Fruit fly (Drosophila melanogaster): Measurements from ENCODE around the gene CG9386.

CG9386 gene

dm6 chr3R:9513052-9513420 lies 42.2 kb downstream of the CG9386 start, which contains the start of the genes Ras85D and Rlb1 (continued):
- peak; percentile 60 for TF ChIP-seq CG4424 (GFP tag; optimal IDR thresholded peaks at IDR 0.05)
- TF ChIP-seq pho (GFP tag; optimal IDR thresholded peaks at IDR 0.05), result peak; percentile 83
- TF ChIP-seq CG13624 (GFP tag; optimal IDR thresholded peaks at IDR 0.05), result peak; percentile 86
- peak; percentile 85 for TF ChIP-seq CG17186 (GFP tag; optimal IDR thresholded peaks at IDR 0.05)
- no peak for TF ChIP-seq CG5953 (GFP tag; IDR thresholded peaks at IDR 0.05)
- peak; percentile 80 for TF ChIP-seq CG13775 (GFP tag; optimal IDR thresholded peaks at IDR 0.05)
- peak; percentile 86 for TF ChIP-seq HmgZ (tag; optimal IDR thresholded peaks at IDR 0.05)
- peak; percentile 40 for TF ChIP-seq gfzf (GFP tag; optimal IDR thresholded peaks at IDR 0.05)
- TF ChIP-seq Pdp1 (GFP tag; optimal IDR thresholded peaks at IDR 0.05), result peak; percentile 68 to 86
- TF ChIP-seq nom (GFP tag; optimal IDR thresholded peaks at IDR 0.05), result no peak
- TF ChIP-seq Dp (GFP tag; optimal IDR thresholded peaks at IDR 0.05), result peak; percentile 33
- peak; percentile 72 for TF ChIP-seq Myb (GFP tag; optimal IDR thresholded peaks at IDR 0.05)
- peak; percentile 20 for TF ChIP-seq CG17385 (GFP tag; optimal IDR thresholded peaks at IDR 0.05)
- 0 out of 3 replicates have a peak, but pooled peaks have one; percentile 15 for TF ChIP-seq CG11093 (GFP tag; IDR thresholded peaks at IDR 0.05)
- TF ChIP-seq CG7786 (GFP tag; optimal IDR thresholded peaks at IDR 0.05), result peak; percentile 76
- no peak for TF ChIP-seq CG31365 (tag; optimal IDR thresholded peaks at IDR 0.05)
- TF ChIP-seq phol (tag; optimal IDR thresholded peaks at IDR 0.05), result peak; percentile 80
- peak; percentile 61 for TF ChIP-seq CG1233 (GFP tag; optimal IDR thresholded peaks at IDR 0.05)
- TF ChIP-seq emc (GFP tag; optimal IDR thresholded peaks at IDR 0.05), result peak; percentile 37
- no peak for TF ChIP-seq toy (GFP tag; IDR thresholded peaks at IDR 0.05)
- TF ChIP-seq CG30020 (tag; optimal IDR thresholded peaks at IDR 0.05), result peak; percentile 62
- TF ChIP-seq CG12299 (tag; optimal IDR thresholded peaks at IDR 0.05), result peak; percentile 14
- no peak for TF ChIP-seq odd (GFP tag; optimal IDR thresholded peaks at IDR 0.05)
- TF ChIP-seq ind (GFP tag; optimal IDR thresholded peaks at IDR 0.05), result peak; percentile 83
- peak; percentile 63 for TF ChIP-seq az2 (GFP tag; optimal IDR thresholded peaks at IDR 0.05)
- no peak for TF ChIP-seq bbx (GFP tag; IDR thresholded peaks at IDR 0.05; ENCODE audit: partially characterized antibody)
- no peak for TF ChIP-seq Dll (GFP tag; IDR thresholded peaks at IDR 0.05; ENCODE audit: partially characterized antibody)
- peak; percentile 61 for TF ChIP-seq CG10979 (tag; optimal IDR thresholded peaks at IDR 0.05)
- peak; percentile 77 for TF ChIP-seq fu2 (GFP tag; optimal IDR thresholded peaks at IDR 0.05)
- no peak for TF ChIP-seq Hand (GFP tag; optimal IDR thresholded peaks at IDR 0.05)
- peak; percentile 41; the same call in 2 of the 3 replicates for TF ChIP-seq croc (GFP tag; conservative IDR thresholded peaks at IDR 0.05)
- TF ChIP-seq otp (GFP tag; IDR thresholded peaks at IDR 0.05), result no peak
- peak; percentile 16 for TF ChIP-seq psq (GFP tag; optimal IDR thresholded peaks at IDR 0.05)
- TF ChIP-seq CG6654 (GFP tag; optimal IDR thresholded peaks at IDR 0.05), result no peak

- TF ChIP-seq CG8089 (GFP tag; optimal IDR thresholded peaks at IDR 0.05), result no peak
- TF ChIP-seq zfh1 (GFP tag; IDR thresholded peaks at IDR 0.05), result no peak
- no peak for TF ChIP-seq CG14441 (GFP tag; IDR thresholded peaks at IDR 0.05)
- no peak for TF ChIP-seq Six4 (GFP tag; optimal IDR thresholded peaks at IDR 0.05)
- TF ChIP-seq ind (GFP tag; optimal IDR thresholded peaks at IDR 0.05), result no peak
- TF ChIP-seq Optix (GFP tag; IDR thresholded peaks at IDR 0.05), result no peak
- no peak for TF ChIP-seq jigr1 (GFP tag; IDR thresholded peaks at IDR 0.05)
- TF ChIP-seq tgo (GFP tag; IDR thresholded peaks at IDR 0.05), result no peak
- no peak for TF ChIP-seq gro (GFP tag; optimal IDR thresholded peaks at IDR 0.05)
- peak; percentile 86 for TF ChIP-seq CG3995 (GFP tag; optimal IDR thresholded peaks at IDR 0.05)
- TF ChIP-seq fru (optimal IDR thresholded peaks at IDR 0.05), result no peak
- TF ChIP-seq sob (GFP tag; IDR thresholded peaks at IDR 0.05), result no peak
- no peak for TF ChIP-seq al (GFP tag; IDR thresholded peaks at IDR 0.05)
- no peak for TF ChIP-seq Poxn (GFP tag; IDR thresholded peaks at IDR 0.05)
- no peak for TF ChIP-seq HLH3B (GFP tag; IDR thresholded peaks at IDR 0.05)
- no peak for TF ChIP-seq CG14710 (tag; optimal IDR thresholded peaks at IDR 0.05)
- no peak for TF ChIP-seq ase (GFP tag; IDR thresholded peaks at IDR 0.05)
- no peak for TF ChIP-seq Lpt (GFP tag; optimal IDR thresholded peaks at IDR 0.05)
- TF ChIP-seq HLH54F (GFP tag; optimal IDR thresholded peaks at IDR 0.05), result no peak
Measured at dm6 chr3R:9512193-9513051, 42.8 kb downstream of the CG9386 start.

Measured in whole organism, embryonic.